Worm (Caenorhabditis elegans): ENCODE measurements around the gene ncap-1.

- TF ChIP-seq nhr-11 (tag; optimal IDR thresholded peaks at IDR 0.05) = no peak
- no peak for TF ChIP-seq unc-130 (tag; optimal IDR thresholded peaks at IDR 0.05)
- TF ChIP-seq ces-1 (GFP tag; optimal IDR thresholded peaks at IDR 0.05) = no peak
- no peak for TF ChIP-seq elt-3 (tag; optimal IDR thresholded peaks at IDR 0.05)
- no peak for TF ChIP-seq vab-15 (tag; optimal IDR thresholded peaks at IDR 0.05)
- no peak for TF ChIP-seq nhr-20 (tag; optimal IDR thresholded peaks at IDR 0.05)
Observed at ce11 chrII:2867701-2868100, 51.4 kb downstream of the ncap-1 start, which contains the start of gene Y110A2AL.2.
